Worm (Caenorhabditis elegans): ENCODE measurements around the gene F55B11.5.

ce11 chrIV:14417128-14417527 is 10.4 kb upstream of the F55B11.5 start, which contains the start of gene F55B11.6:
- TF ChIP-seq lsy-2 (tag; optimal IDR thresholded peaks at IDR 0.05) (no peak), unc-62 (GFP tag; optimal IDR thresholded peaks at IDR 0.05) (no peak), sptf-1 (tag; optimal IDR thresholded peaks at IDR 0.05) (no peak), ceh-83 (GFP tag; optimal IDR thresholded peaks at IDR 0.05) (no peak), nhr-76 (tag; optimal IDR thresholded peaks at IDR 0.05) (no peak), unc-39 (tag; optimal IDR thresholded peaks at IDR 0.05) (no peak)
